Worm (Caenorhabditis elegans): ENCODE results near the gene lmd-5.

Gene lmd-5

DNA sequence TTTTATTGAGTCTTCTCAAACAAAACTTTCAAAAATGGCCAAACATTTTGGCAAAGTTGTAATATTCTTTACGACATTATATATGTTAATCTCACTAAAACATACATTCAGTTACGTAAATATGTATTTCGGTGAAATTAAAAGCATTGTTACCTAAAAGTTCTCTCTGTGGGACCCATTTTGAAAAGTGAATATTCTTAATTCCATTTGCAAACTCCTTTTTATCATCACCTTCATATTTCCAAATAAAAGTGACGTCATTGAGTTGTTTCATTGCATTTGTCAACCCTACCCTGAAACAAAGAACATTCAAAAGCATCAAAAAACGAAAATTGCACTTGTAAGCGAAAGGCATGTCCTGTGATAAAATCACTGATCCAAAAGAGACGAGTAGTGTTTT is 16.9 kb downstream of the lmd-5 start:
- TF ChIP-seq mec-3 (tag; optimal IDR thresholded peaks at IDR 0.05; ENCODE audit: borderline replicate concordance) (no peak), ceh-30 (tag; optimal IDR thresholded peaks at IDR 0.05) (no peak), lin-11 (tag; optimal IDR thresholded peaks at IDR 0.05) (no peak), unc-3 (GFP tag; conservative IDR thresholded peaks at IDR 0.05) (no peak), unc-3 (tag; optimal IDR thresholded peaks at IDR 0.05) (no peak), pqm-1 (tag; optimal IDR thresholded peaks at IDR 0.05) (no peak), gmeb-2 (tag; optimal IDR thresholded peaks at IDR 0.05) (no peak)

ce11 chrV:7141864-7142263 is 18.4 kb downstream of the lmd-5 start, which contains the start of gene ugt-40:
ugt-40 (minus strand) TSS chrV:7141964.
- TF ChIP-seq fkh-10 (GFP tag; optimal IDR thresholded peaks at IDR 0.05) (no peak), pha-4 (tag; optimal IDR thresholded peaks at IDR 0.05) (no peak)

- TF ChIP-seq elt-2 (tag; optimal IDR thresholded peaks at IDR 0.05) (peak; percentile 0), C08G9.2 (tag; optimal IDR thresholded peaks at IDR 0.05) (no peak), ama-1 (optimal IDR thresholded peaks at IDR 0.05) (no peak), ztf-16 (tag; optimal IDR thresholded peaks at IDR 0.05) (no peak), ceh-18 (tag; optimal IDR thresholded peaks at IDR 0.05) (no peak)
These were observed 19.2 kb downstream of the lmd-5 start for ce11 chrV:7142661-7143060.

DNA sequence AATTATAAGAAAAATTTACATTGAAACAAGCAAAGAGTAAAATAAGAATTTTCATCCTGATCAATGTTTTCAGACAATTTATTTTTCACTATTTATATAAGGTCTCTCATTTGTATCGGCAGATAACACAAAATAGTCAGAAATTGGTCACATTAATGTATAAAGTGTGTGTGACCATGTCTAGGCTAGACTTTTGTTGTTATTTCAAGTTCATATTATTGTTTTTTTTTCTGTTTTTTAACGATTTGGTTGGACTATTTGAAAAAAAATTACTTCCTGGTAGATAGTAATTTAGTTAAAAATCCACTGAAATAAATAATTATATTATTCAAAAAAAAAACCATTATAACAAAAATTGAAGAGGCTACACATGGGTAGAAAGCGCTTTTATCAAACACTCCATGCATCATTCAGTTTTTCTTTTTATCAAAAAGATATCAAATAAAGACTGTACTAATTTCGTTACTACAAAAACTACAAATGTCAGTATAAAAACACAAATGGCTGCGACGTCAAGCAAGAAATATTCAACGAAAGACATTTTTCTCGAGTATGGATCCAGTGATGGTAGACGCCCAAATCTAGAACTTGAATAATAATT is 21.9 kb downstream of the lmd-5 start, which contains the start of gene ugt-37:
ugt-37 (minus strand) TSS at position 69 of the 601 bp plus-strand sequence.
- no peak for TF ChIP-seq ceh-18 (tag; optimal IDR thresholded peaks at IDR 0.05)
- TF ChIP-seq lim-6 (tag; optimal IDR thresholded peaks at IDR 0.05) = no peak
- no peak for TF ChIP-seq rnt-1 (tag; optimal IDR thresholded peaks at IDR 0.05)
- TF ChIP-seq ttx-3 (tag; optimal IDR thresholded peaks at IDR 0.05) = no peak
- TF ChIP-seq K02D7.2 (tag; optimal IDR thresholded peaks at IDR 0.05) = no peak
- TF ChIP-seq hlh-13 (GFP tag; optimal IDR thresholded peaks at IDR 0.05) = no peak
- TF ChIP-seq T23F11.4 (GFP tag; optimal IDR thresholded peaks at IDR 0.05) = no peak
- TF ChIP-seq ceh-2 (tag; optimal IDR thresholded peaks at IDR 0.05) = no peak
- TF ChIP-seq mec-3 (tag; optimal IDR thresholded peaks at IDR 0.05; ENCODE audit: borderline replicate concordance) = no peak
- TF ChIP-seq hlh-8 (tag; optimal IDR thresholded peaks at IDR 0.05) = no peak
- TF ChIP-seq pha-2 (tag; optimal IDR thresholded peaks at IDR 0.05) = no peak

DNA sequence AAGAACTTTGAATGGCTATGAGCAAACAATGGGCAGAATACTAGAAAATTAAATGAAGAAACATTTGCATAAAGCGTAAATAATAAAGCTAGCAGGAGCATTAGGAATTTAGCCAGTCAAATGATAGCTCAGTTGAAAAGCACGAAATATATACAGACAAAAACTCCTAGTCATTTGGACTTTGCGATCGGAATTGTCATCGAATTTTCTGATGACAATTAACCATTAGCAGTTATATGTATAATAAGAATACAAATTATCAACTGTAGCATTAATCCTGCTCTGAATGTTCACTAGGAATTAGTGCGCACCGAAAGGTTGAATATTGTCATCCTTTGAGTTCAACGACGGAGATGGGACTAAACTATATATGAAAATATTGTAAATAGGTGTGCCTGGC is 23.9 kb downstream of the lmd-5 start, which contains the start of gene ugt-38:
ugt-38 (minus strand) TSS at position 101 of the 400 bp plus-strand sequence.
- TF ChIP-seq ceh-19 (GFP tag; optimal IDR thresholded peaks at IDR 0.05) = no peak
- no peak for TF ChIP-seq ets-4 (tag; optimal IDR thresholded peaks at IDR 0.05)
- TF ChIP-seq tbx-2 (tag; optimal IDR thresholded peaks at IDR 0.05) = no peak
- no peak for TF ChIP-seq ztf-16 (tag; optimal IDR thresholded peaks at IDR 0.05)
- no peak for TF ChIP-seq nfya-1 (tag; optimal IDR thresholded peaks at IDR 0.05)
- no peak for TF ChIP-seq lim-6 (tag; optimal IDR thresholded peaks at IDR 0.05)

ce11 chrV:7150570-7150969 is 27.1 kb downstream of the lmd-5 start, which contains the start of gene F10D2.8:
F10D2.8 (minus strand) TSS chrV:7150714.
- no peak for TF ChIP-seq Y22D7AL.16 (tag; optimal IDR thresholded peaks at IDR 0.05)
- peak; percentile 90 for TF ChIP-seq elt-2 (tag; optimal IDR thresholded peaks at IDR 0.05)

ce11 chrV:7153046-7153445 is 29.6 kb downstream of the lmd-5 start, which contains the start of gene fat-7:
fat-7 (minus strand) TSS chrV:7153146.
- TF ChIP-seq ama-1 (optimal IDR thresholded peaks at IDR 0.05) (no peak), lim-6 (tag; optimal IDR thresholded peaks at IDR 0.05) (no peak), elt-4 (tag; optimal IDR thresholded peaks at IDR 0.05) (no peak), ceh-2 (tag; optimal IDR thresholded peaks at IDR 0.05) (no peak), fkh-10 (GFP tag; optimal IDR thresholded peaks at IDR 0.05) (no peak), pha-4 (tag; optimal IDR thresholded peaks at IDR 0.05) (no peak), syd-9 (tag; optimal IDR thresholded peaks at IDR 0.05) (no peak), hlh-8 (tag; optimal IDR thresholded peaks at IDR 0.05) (no peak), ceh-48 (tag; optimal IDR thresholded peaks at IDR 0.05) (no peak), madf-2 (tag; optimal IDR thresholded peaks at IDR 0.05) (no peak), unc-86 (tag; optimal IDR thresholded peaks at IDR 0.05) (no peak), elt-2 (tag; optimal IDR thresholded peaks at IDR 0.05) (no peak), eyg-1 (tag; optimal IDR thresholded peaks at IDR 0.05) (no peak), zip-5 (tag; optimal IDR thresholded peaks at IDR 0.05) (no peak), ahr-1 (tag; optimal IDR thresholded peaks at IDR 0.05) (no peak), ceh-18 (tag; optimal IDR thresholded peaks at IDR 0.05) (no peak), ceh-19 (GFP tag; optimal IDR thresholded peaks at IDR 0.05) (no peak), ceh-24 (tag; optimal IDR thresholded peaks at IDR 0.05) (no peak), ceh-30 (tag; optimal IDR thresholded peaks at IDR 0.05) (no peak), pax-1 (tag; optimal IDR thresholded peaks at IDR 0.05) (no peak)
